Fruit fly (Drosophila melanogaster): ENCODE measurements around the gene CG31974.

Gene CG31974

DNA sequence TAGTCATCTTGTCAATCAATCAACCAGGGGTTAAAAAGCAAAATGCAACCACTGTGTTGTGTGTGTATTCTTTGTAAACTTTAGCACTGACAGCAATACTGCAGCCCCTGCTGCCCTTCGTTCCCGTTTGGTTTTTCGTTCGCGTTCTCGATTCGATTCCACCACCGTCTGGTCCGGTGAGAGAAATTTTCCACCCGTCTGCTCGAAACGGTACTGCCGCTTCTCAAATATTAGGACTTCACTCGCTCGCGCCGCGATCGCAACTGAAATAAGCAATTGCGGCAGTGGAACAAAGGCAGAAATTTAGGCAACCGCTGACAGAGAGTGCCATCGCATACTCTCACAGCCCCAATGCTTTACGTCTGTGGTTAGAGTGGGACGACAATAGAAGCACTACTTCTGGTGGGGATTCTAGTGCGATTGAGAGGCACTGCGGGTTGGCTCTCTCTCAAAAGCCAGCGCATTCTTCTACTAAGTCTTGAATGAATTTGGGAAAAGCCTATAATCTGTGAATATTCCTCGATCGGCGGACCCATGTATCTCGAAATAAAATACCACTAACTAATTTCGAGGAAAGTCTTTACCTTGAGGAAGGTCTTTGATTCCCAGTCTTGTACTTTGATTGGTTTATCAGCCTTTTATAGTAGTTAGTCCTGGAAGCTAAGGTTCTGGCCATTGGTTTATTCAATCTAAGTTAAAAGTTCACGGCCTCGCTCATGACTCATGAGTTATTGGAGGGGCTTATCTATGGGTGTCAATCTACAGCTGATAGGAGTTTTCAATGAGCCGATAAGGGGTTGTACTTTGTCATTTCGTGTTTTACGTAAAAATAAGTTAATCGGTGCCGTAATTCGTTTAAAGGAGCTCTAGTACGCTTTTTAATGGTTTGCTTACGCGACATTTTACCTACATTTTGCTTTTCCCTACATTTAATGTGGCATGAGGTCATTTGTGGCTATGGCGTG is 13.6 kb downstream of the CG31974 start (continued):
- TF ChIP-seq OdsH (GFP tag; optimal IDR thresholded peaks at IDR 0.05) (no peak), CG8319 (GFP tag; optimal IDR thresholded peaks at IDR 0.05) (peak; percentile 8), svp (GFP tag) (peak; percentile 87), CG11294 (GFP tag; IDR thresholded peaks at IDR 0.05) (no peak), achi (GFP tag; optimal IDR thresholded peaks at IDR 0.05) (peak; percentile 14), Hr39 (GFP tag; optimal IDR thresholded peaks at IDR 0.05) (no peak), CG6792 (GFP tag; optimal IDR thresholded peaks at IDR 0.05) (peak; percentile 6), pdm3 (GFP tag; optimal IDR thresholded peaks at IDR 0.05) (no peak), fkh (GFP tag; optimal IDR thresholded peaks at IDR 0.05) (no peak), fd85E (GFP tag; optimal IDR thresholded peaks at IDR 0.05) (no peak), CG6163 (GFP tag; IDR thresholded peaks at IDR 0.05) (peak; percentile 69), eg (GFP tag; IDR thresholded peaks at IDR 0.05) (peak; percentile 78; the same call in 2 of the 3 replicates), Smox (GFP tag; optimal IDR thresholded peaks at IDR 0.05) (no peak), CG8632 (GFP tag; optimal IDR thresholded peaks at IDR 0.05) (no peak), Hr4 (GFP tag; optimal IDR thresholded peaks at IDR 0.05) (no peak), topi (GFP tag; optimal IDR thresholded peaks at IDR 0.05) (peak; percentile 49), acj6 (GFP tag; optimal IDR thresholded peaks at IDR 0.05) (no peak), Sox15 (GFP tag; optimal IDR thresholded peaks at IDR 0.05) (no peak), CG6854 (GFP tag; optimal IDR thresholded peaks at IDR 0.05) (peak; percentile 91), dac (GFP tag; optimal IDR thresholded peaks at IDR 0.05) (no peak), spab (GFP tag; optimal IDR thresholded peaks at IDR 0.05) (peak; percentile 12), net (GFP tag; optimal IDR thresholded peaks at IDR 0.05) (peak; percentile 85), CG10631 (GFP tag; optimal IDR thresholded peaks at IDR 0.05) (no peak), CG6276 (GFP tag; optimal IDR thresholded peaks at IDR 0.05) (peak; percentile 65), CG4318 (GFP tag; optimal IDR thresholded peaks at IDR 0.05) (no peak), vri (GFP tag; optimal IDR thresholded peaks at IDR 0.05) (peak; percentile 75), ss (GFP tag; optimal IDR thresholded peaks at IDR 0.05) (peak; percentile 19 to 50), Blimp-1 (GFP tag; optimal IDR thresholded peaks at IDR 0.05) (peak; percentile 8), Hr38 (GFP tag; optimal IDR thresholded peaks at IDR 0.05) (no peak), CG1621 (tag; optimal IDR thresholded peaks at IDR 0.05) (peak; percentile 40), Sox102F (GFP tag; optimal IDR thresholded peaks at IDR 0.05) (peak; percentile 87), CG11902 (GFP tag; optimal IDR thresholded peaks at IDR 0.05) (no peak), Gug (GFP tag; IDR thresholded peaks at IDR 0.05) (peak; percentile 36; the same call in 1 of the 2 replicates), Eip78C (GFP tag) (peak; percentile 83)

DNA sequence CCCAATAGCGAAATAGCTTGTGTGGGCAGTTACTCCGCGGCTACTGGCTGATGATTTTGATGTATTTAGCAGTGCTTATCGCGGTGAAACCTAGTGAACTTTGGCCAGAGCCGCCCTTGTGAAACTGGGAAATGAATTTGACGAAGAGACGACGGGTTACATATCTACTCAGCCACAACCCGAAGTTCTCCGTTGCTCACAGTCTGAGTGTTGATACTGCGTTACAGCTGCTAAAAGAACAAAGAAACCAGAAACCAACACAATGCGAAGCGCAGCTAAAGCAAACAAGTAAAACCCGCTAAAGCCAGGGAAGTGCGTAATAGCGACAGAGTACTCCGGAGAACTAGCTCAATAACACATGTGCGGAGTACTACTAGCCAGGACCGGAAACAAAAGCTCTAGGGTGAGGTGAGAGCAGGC is 14.6 kb downstream of the CG31974 start:
- TF ChIP-seq CG8319 (GFP tag; optimal IDR thresholded peaks at IDR 0.05): no peak
- no peak for TF ChIP-seq CG31627 (GFP tag; optimal IDR thresholded peaks at IDR 0.05)
- TF ChIP-seq CG8119 (GFP tag; IDR thresholded peaks at IDR 0.05): 0 out of 3 replicates have a peak, but pooled peaks have one; percentile 14
- TF ChIP-seq CG6808 (GFP tag; optimal IDR thresholded peaks at IDR 0.05): peak; percentile 35
- peak; percentile 37 for TF ChIP-seq CG9139 (GFP tag; optimal IDR thresholded peaks at IDR 0.05)
- TF ChIP-seq CG3032 (tag; optimal IDR thresholded peaks at IDR 0.05): no peak
- TF ChIP-seq pdm3 (GFP tag; optimal IDR thresholded peaks at IDR 0.05): no peak
- TF ChIP-seq Hr4 (GFP tag; optimal IDR thresholded peaks at IDR 0.05): no peak
- no peak for TF ChIP-seq CG7368 (GFP tag; optimal IDR thresholded peaks at IDR 0.05)
- peak; percentile 76 for TF ChIP-seq Eip78C (GFP tag)
- TF ChIP-seq CG6792 (GFP tag; optimal IDR thresholded peaks at IDR 0.05): no peak
- TF ChIP-seq Sox15 (GFP tag; optimal IDR thresholded peaks at IDR 0.05): no peak
- peak; percentile 5 for TF ChIP-seq spab (GFP tag; optimal IDR thresholded peaks at IDR 0.05)
- TF ChIP-seq cyc (GFP tag; optimal IDR thresholded peaks at IDR 0.05): no peak
- TF ChIP-seq OdsH (GFP tag; optimal IDR thresholded peaks at IDR 0.05): no peak
- no peak for TF ChIP-seq CG11762 (GFP tag; optimal IDR thresholded peaks at IDR 0.05; ENCODE audit: insufficient read depth)
- TF ChIP-seq CG6276 (GFP tag; optimal IDR thresholded peaks at IDR 0.05): no peak
- peak; percentile 18; the same call in 1 of the 3 replicates for TF ChIP-seq eg (GFP tag; IDR thresholded peaks at IDR 0.05)
- no peak for TF ChIP-seq Hr39 (GFP tag; optimal IDR thresholded peaks at IDR 0.05)
- TF ChIP-seq acj6 (GFP tag; optimal IDR thresholded peaks at IDR 0.05): no peak
- TF ChIP-seq Met (GFP tag; optimal IDR thresholded peaks at IDR 0.05): no peak
- TF ChIP-seq Smox (GFP tag; optimal IDR thresholded peaks at IDR 0.05): no peak
- no peak for TF ChIP-seq CG11294 (GFP tag; IDR thresholded peaks at IDR 0.05)
- no peak for TF ChIP-seq CG15336 (GFP tag; IDR thresholded peaks at IDR 0.05)
- peak; percentile 16 for TF ChIP-seq svp (GFP tag)
- TF ChIP-seq Gug (GFP tag; IDR thresholded peaks at IDR 0.05): no peak
- peak; percentile 85 for TF ChIP-seq Sox14 (GFP tag; optimal IDR thresholded peaks at IDR 0.05)
- no peak for TF ChIP-seq Ets96B (tag; optimal IDR thresholded peaks at IDR 0.05)
- TF ChIP-seq CG10669 (GFP tag; optimal IDR thresholded peaks at IDR 0.05): no peak
- no peak for TF ChIP-seq CG3919 (GFP tag; optimal IDR thresholded peaks at IDR 0.05)
